Worm (Caenorhabditis elegans): ENCODE results near the gene C03A3.2.

Gene C03A3.2

ce11 chrX:11215420-11216050 is 47.1 kb upstream of the C03A3.2 start, which contains the start of the genes C34F6.7 and idh-2:
Gene C34F6.7 (minus strand): TSS chrX:11215470.
Gene idh-2 (plus strand): TSS chrX:11216000.
- TF ChIP-seq sma-9 (GFP tag; optimal IDR thresholded peaks at IDR 0.05) (peak; percentile 58), sma-9 (tag; optimal IDR thresholded peaks at IDR 0.05) (no peak), unc-55 (GFP tag; optimal IDR thresholded peaks at IDR 0.05) (peak; percentile 50), ztf-4 (tag; optimal IDR thresholded peaks at IDR 0.05) (no peak), ama-1 (optimal IDR thresholded peaks at IDR 0.05) (no peak), nhr-77 (tag; optimal IDR thresholded peaks at IDR 0.05) (no peak), mbf-1 (tag; optimal IDR thresholded peaks at IDR 0.05) (no peak), R02D3.7 (tag; optimal IDR thresholded peaks at IDR 0.05) (no peak), snpc-4 (tag; optimal IDR thresholded peaks at IDR 0.05) (no peak), ceh-16 (tag; optimal IDR thresholded peaks at IDR 0.05) (no peak), sem-4 (tag; optimal IDR thresholded peaks at IDR 0.05) (no peak), elt-3 (tag; optimal IDR thresholded peaks at IDR 0.05) (no peak), nhr-129 (tag; optimal IDR thresholded peaks at IDR 0.05) (peak; percentile 48), ztf-1 (GFP tag; conservative IDR thresholded peaks at IDR 0.05) (no peak), nhr-6 (tag; optimal IDR thresholded peaks at IDR 0.05) (no peak), ZK546.5 (tag; optimal IDR thresholded peaks at IDR 0.05) (no peak), lsy-2 (tag; optimal IDR thresholded peaks at IDR 0.05) (peak in 1 of 2 experiments; percentile 48), egl-27 (tag; optimal IDR thresholded peaks at IDR 0.05) (no peak), lin-13 (GFP tag; optimal IDR thresholded peaks at IDR 0.05) (no peak), nhr-10 (tag; optimal IDR thresholded peaks at IDR 0.05) (no peak), nhr-25 (tag; optimal IDR thresholded peaks at IDR 0.05) (peak; percentile 53), elt-1 (tag; optimal IDR thresholded peaks at IDR 0.05) (no peak), C34F6.9 (tag; optimal IDR thresholded peaks at IDR 0.05) (no peak), fos-1 (tag; optimal IDR thresholded peaks at IDR 0.05) (peak; percentile 45), crh-2 (tag; optimal IDR thresholded peaks at IDR 0.05) (peak; percentile 8), blmp-1 (tag; optimal IDR thresholded peaks at IDR 0.05; ENCODE audit: insufficient read depth) (no peak), mdl-1 (tag; optimal IDR thresholded peaks at IDR 0.05) (peak in 1 of 2 experiments; percentile 3), nhr-21 (tag; optimal IDR thresholded peaks at IDR 0.05) (peak; percentile 70), ztf-11 (tag; optimal IDR thresholded peaks at IDR 0.05) (no peak), skn-1 (tag; optimal IDR thresholded peaks at IDR 0.05) (no peak), dmd-4 (tag; optimal IDR thresholded peaks at IDR 0.05) (no peak), nhr-23 (tag; optimal IDR thresholded peaks at IDR 0.05) (no peak), mab-5 (tag; optimal IDR thresholded peaks at IDR 0.05) (no peak), unc-39 (tag; optimal IDR thresholded peaks at IDR 0.05) (no peak), peb-1 (tag; optimal IDR thresholded peaks at IDR 0.05) (no peak), Y55F3AM.14 (GFP tag; optimal IDR thresholded peaks at IDR 0.05) (peak; percentile 15), alr-1 (tag; optimal IDR thresholded peaks at IDR 0.05) (no peak), unc-62 (GFP tag; optimal IDR thresholded peaks at IDR 0.05) (no peak), nhr-12 (tag; optimal IDR thresholded peaks at IDR 0.05) (no peak), lin-11 (tag; optimal IDR thresholded peaks at IDR 0.05) (no peak), nhr-11 (tag; optimal IDR thresholded peaks at IDR 0.05) (no peak), gmeb-1 (tag; optimal IDR thresholded peaks at IDR 0.05) (peak; percentile 49), aly-2 (tag; optimal IDR thresholded peaks at IDR 0.05) (no peak), sma-3 (GFP tag; optimal IDR thresholded peaks at IDR 0.05) (peak; percentile 57), zag-1 (tag; optimal IDR thresholded peaks at IDR 0.05) (no peak), nhr-237 (tag; optimal IDR thresholded peaks at IDR 0.05) (no peak), F13H6.1 (tag; optimal IDR thresholded peaks at IDR 0.05) (peak; percentile 9), lin-39 (tag; optimal IDR thresholded peaks at IDR 0.05) (no peak), ceh-82 (tag; optimal IDR thresholded peaks at IDR 0.05) (no peak)

All from whole organism, L2 larva.